Worm (Caenorhabditis elegans): ENCODE measurements around the gene mrpl-21.

The mrpl-21 gene

ce11 chrIII:4269220-4269935 lies 26.0 kb upstream of the mrpl-21 start, which contains the start of the genes sftb-1 and R10E4.1 (continued):
- TF ChIP-seq hlh-11 (tag; optimal IDR thresholded peaks at IDR 0.05) (peak; percentile 67), lin-38 (GFP tag; IDR thresholded peaks at IDR 0.05) (peak; percentile 67), dve-1 (tag; optimal IDR thresholded peaks at IDR 0.05; ENCODE audit: insufficient read depth) (peak; percentile 71), R02D3.7 (tag; optimal IDR thresholded peaks at IDR 0.05) (no peak), cey-2 (tag; optimal IDR thresholded peaks at IDR 0.05; ENCODE audit: borderline replicate concordance, insufficient read depth) (no peak), zag-1 (tag; optimal IDR thresholded peaks at IDR 0.05) (no peak), F10B5.3 (tag; optimal IDR thresholded peaks at IDR 0.05) (no peak), aha-1 (tag) (peak; percentile 85), snpc-1.2 (GFP tag; IDR thresholded peaks at IDR 0.05) (no peak), ces-1 (GFP tag; optimal IDR thresholded peaks at IDR 0.05) (no peak), jun-1 (tag; optimal IDR thresholded peaks at IDR 0.05) (no peak), nhr-102 (tag; optimal IDR thresholded peaks at IDR 0.05) (peak; percentile 45), nhr-76 (tag; optimal IDR thresholded peaks at IDR 0.05) (no peak), daf-16 (GFP tag; optimal IDR thresholded peaks at IDR 0.05) (peak in 1 of 2 experiments; percentile 20), daf-16 (tag; optimal IDR thresholded peaks at IDR 0.05) (no peak), nhr-111 (GFP tag; optimal IDR thresholded peaks at IDR 0.05) (no peak), nhr-77 (tag; optimal IDR thresholded peaks at IDR 0.05) (peak; percentile 3), madf-5 (GFP tag; IDR thresholded peaks at IDR 0.05) (no peak), tag-97 (GFP tag; IDR thresholded peaks at IDR 0.05) (no peak), ceh-28 (tag; optimal IDR thresholded peaks at IDR 0.05) (no peak), ztf-7 (tag; optimal IDR thresholded peaks at IDR 0.05) (peak; percentile 25), fkh-10 (GFP tag; optimal IDR thresholded peaks at IDR 0.05) (peak; percentile 50), dmd-6 (GFP tag; IDR thresholded peaks at IDR 0.05) (peak; percentile 59), nhr-237 (tag; optimal IDR thresholded peaks at IDR 0.05) (no peak), nhr-28 (tag; optimal IDR thresholded peaks at IDR 0.05) (peak; percentile 36), Y48G9A.11 (GFP tag; IDR thresholded peaks at IDR 0.05) (no peak), nhr-10 (tag; optimal IDR thresholded peaks at IDR 0.05) (no peak), F26F4.8 (GFP tag; conservative IDR thresholded peaks at IDR 0.05) (no peak), nhr-11 (tag; optimal IDR thresholded peaks at IDR 0.05) (peak; percentile 20), lsy-2 (tag; optimal IDR thresholded peaks at IDR 0.05) (peak in 1 of 2 experiments; percentile 81), mes-2 (tag; optimal IDR thresholded peaks at IDR 0.05; ENCODE audit: poor library complexity, severe bottlenecking) (peak; percentile 80), ZK546.5 (tag; optimal IDR thresholded peaks at IDR 0.05) (no peak), D1046.2 (GFP tag; IDR thresholded peaks at IDR 0.05) (no peak), daf-12 (tag; optimal IDR thresholded peaks at IDR 0.05) (no peak), hif-1 (tag; optimal IDR thresholded peaks at IDR 0.05) (no peak), F44E2.7 (GFP tag; IDR thresholded peaks at IDR 0.05) (no peak), T20F7.1 (GFP tag; optimal IDR thresholded peaks at IDR 0.05) (peak; percentile 64), dpl-1 (GFP tag; optimal IDR thresholded peaks at IDR 0.05) (peak; percentile 81), nhr-6 (tag; optimal IDR thresholded peaks at IDR 0.05) (peak; percentile 55), hmg-1.1 (GFP tag; IDR thresholded peaks at IDR 0.05) (peak; percentile 47; the same call in 1 of the 2 replicates), unc-62 (GFP tag; optimal IDR thresholded peaks at IDR 0.05 in 1 of 2) (peak in 1 of 2 experiments; percentile 73), unc-62 (tag; optimal IDR thresholded peaks at IDR 0.05) (no peak), mep-1 (tag; optimal IDR thresholded peaks at IDR 0.05) (peak; percentile 61), hlh-30 (tag; optimal IDR thresholded peaks at IDR 0.05; ENCODE audit: insufficient read depth) (peak; percentile 60), ceh-62 (tag; optimal IDR thresholded peaks at IDR 0.05) (no peak), ctbp-1 (GFP tag; IDR thresholded peaks at IDR 0.05) (no peak), rbr-2 (tag; optimal IDR thresholded peaks at IDR 0.05) (peak; percentile 50), aly-2 (tag; optimal IDR thresholded peaks at IDR 0.05) (no peak), vab-7 (GFP tag; IDR thresholded peaks at IDR 0.05) (no peak), php-3 (GFP tag; IDR thresholded peaks at IDR 0.05) (no peak)

Measured in whole organism, L4 larva.